Fruit fly (Drosophila melanogaster): ENCODE data around the gene crp.

Gene crp

DNA sequence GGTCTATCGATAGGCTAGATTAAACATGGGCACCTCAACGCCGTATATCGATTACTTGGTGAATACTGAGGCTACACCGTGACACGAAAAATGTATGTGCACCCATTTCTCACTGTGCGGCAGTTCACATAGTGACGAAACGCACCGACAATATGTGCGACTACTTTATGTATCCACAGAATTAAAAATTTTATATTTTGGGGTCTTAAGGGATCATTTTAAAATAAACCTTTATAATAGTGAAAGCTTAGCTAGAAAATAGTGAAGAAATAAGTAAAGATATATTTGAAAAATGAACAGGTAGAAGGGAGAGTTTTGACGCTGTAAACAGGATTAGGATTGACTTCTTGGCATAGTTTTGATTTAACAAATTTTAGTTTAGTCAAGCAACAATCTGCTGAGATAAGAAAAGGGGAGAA is 41.6 kb upstream of the crp start, which contains the start of gene mRpL4 (continued):
- TF ChIP-seq Rx (GFP tag; IDR thresholded peaks at IDR 0.05) (peak; percentile 66), hkb (optimal IDR thresholded peaks at IDR 0.05) (no peak), hkb (GFP tag; IDR thresholded peaks at IDR 0.05) (peak; percentile 35; the same call in 1 of the 2 replicates), CG18619 (GFP tag; optimal IDR thresholded peaks at IDR 0.05) (no peak), CG34376 (GFP tag; optimal IDR thresholded peaks at IDR 0.05) (no peak), Deaf1 (tag; optimal IDR thresholded peaks at IDR 0.05) (no peak), CG4730 (GFP tag; IDR thresholded peaks at IDR 0.05) (peak; percentile 47; the same call in 1 of the 2 replicates), CG12769 (tag; optimal IDR thresholded peaks at IDR 0.05) (peak; percentile 56), amos (GFP tag; IDR thresholded peaks at IDR 0.05; ENCODE audit: partially characterized antibody) (peak; percentile 99), CG16779 (GFP tag; IDR thresholded peaks at IDR 0.05) (0 out of 2 replicates have a peak, but pooled peaks have one; percentile 36), gem (tag; optimal IDR thresholded peaks at IDR 0.05) (peak; percentile 71), emc (GFP tag; optimal IDR thresholded peaks at IDR 0.05) (no peak), sr (GFP tag; IDR thresholded peaks at IDR 0.05) (no peak), Dp (GFP tag; optimal IDR thresholded peaks at IDR 0.05) (peak; percentile 48), Doc2 (GFP tag; IDR thresholded peaks at IDR 0.05) (no peak), CG10366 (GFP tag; IDR thresholded peaks at IDR 0.05) (0 out of 2 replicates have a peak, but pooled peaks have one; percentile 50), dati (GFP tag; IDR thresholded peaks at IDR 0.05) (no peak), HmgD (GFP tag; optimal IDR thresholded peaks at IDR 0.05) (peak; percentile 79), CG8388 (GFP tag; optimal IDR thresholded peaks at IDR 0.05) (peak; percentile 49), CG16863 (GFP tag; optimal IDR thresholded peaks at IDR 0.05) (peak; percentile 57), CG10565 (GFP tag; optimal IDR thresholded peaks at IDR 0.05) (no peak), onecut (GFP tag; IDR thresholded peaks at IDR 0.05) (0 out of 2 replicates have a peak, but pooled peaks have one; percentile 23), sc (optimal IDR thresholded peaks at IDR 0.05) (no peak), sc (GFP tag; optimal IDR thresholded peaks at IDR 0.05) (peak; percentile 13), tap (tag; optimal IDR thresholded peaks at IDR 0.05) (peak; percentile 37), chif (GFP tag; optimal IDR thresholded peaks at IDR 0.05) (peak; percentile 51 to 73), Ada2b (GFP tag; IDR thresholded peaks at IDR 0.05) (peak; percentile 41; the same call in 1 of the 2 replicates), unpg (GFP tag; optimal IDR thresholded peaks at IDR 0.05) (peak; percentile 60), bcd (GFP tag; optimal IDR thresholded peaks at IDR 0.05) (peak; percentile 60), otp (GFP tag; IDR thresholded peaks at IDR 0.05) (0 out of 3 replicates have a peak, but pooled peaks have one; percentile 33), Meics (GFP tag; optimal IDR thresholded peaks at IDR 0.05) (peak; percentile 100), ab (GFP tag; optimal IDR thresholded peaks at IDR 0.05) (peak; percentile 47), stc (GFP tag; IDR thresholded peaks at IDR 0.05) (peak; percentile 22; the same call in 1 of the 2 replicates), salm (tag; optimal IDR thresholded peaks at IDR 0.05) (no peak), hbn (GFP tag; IDR thresholded peaks at IDR 0.05; ENCODE audit: partially characterized antibody) (peak; percentile 99), Lhr (GFP tag; optimal IDR thresholded peaks at IDR 0.05) (peak; percentile 69), luna (GFP tag; optimal IDR thresholded peaks at IDR 0.05) (peak; percentile 29), Nf-YA (GFP tag; IDR thresholded peaks at IDR 0.05) (no peak), ac (GFP tag; optimal IDR thresholded peaks at IDR 0.05) (no peak), row (GFP tag; IDR thresholded peaks at IDR 0.05) (peak; percentile 93), CG9817 (tag; optimal IDR thresholded peaks at IDR 0.05) (peak; percentile 54), CoRest (tag; optimal IDR thresholded peaks at IDR 0.05) (peak; percentile 56), Elba2 (GFP tag; optimal IDR thresholded peaks at IDR 0.05) (peak; percentile 32), E2f2 (GFP tag; IDR thresholded peaks at IDR 0.05) (peak; percentile 53; the same call in 1 of the 2 replicates), vnd (GFP tag; IDR thresholded peaks at IDR 0.05; ENCODE audit: partially characterized antibody) (peak; percentile 98), unc-4 (GFP tag; IDR thresholded peaks at IDR 0.05; ENCODE audit: partially characterized antibody) (peak; percentile 98), CG13123 (GFP tag; optimal IDR thresholded peaks at IDR 0.05) (peak; percentile 59), CG7928 (GFP tag; optimal IDR thresholded peaks at IDR 0.05) (no peak), HmgZ (tag; optimal IDR thresholded peaks at IDR 0.05) (peak; percentile 81), CG6272 (GFP tag; IDR thresholded peaks at IDR 0.05) (peak; percentile 74), C15 (GFP tag; IDR thresholded peaks at IDR 0.05) (0 out of 3 replicates have a peak, but pooled peaks have one; percentile 26)

Data from whole organism, embryonic.